Worm (Caenorhabditis elegans): ENCODE measurements around the gene cut-4.

ce11 chrII:10396578-10396977 is 39.4 kb upstream of the cut-4 start, which contains the start of gene T09F3.5:
- TF ChIP-seq unc-39 (tag; optimal IDR thresholded peaks at IDR 0.05) = no peak
- TF ChIP-seq snpc-4 (tag; optimal IDR thresholded peaks at IDR 0.05) = no peak
- TF ChIP-seq nhr-2 (tag; optimal IDR thresholded peaks at IDR 0.05) = no peak
- no peak for TF ChIP-seq lin-13 (tag; optimal IDR thresholded peaks at IDR 0.05)
- no peak for TF ChIP-seq nhr-12 (tag; optimal IDR thresholded peaks at IDR 0.05)
- TF ChIP-seq blmp-1 (tag; optimal IDR thresholded peaks at IDR 0.05) = no peak
- no peak for TF ChIP-seq nhr-28 (tag; optimal IDR thresholded peaks at IDR 0.05)
- no peak for TF ChIP-seq lsy-2 (tag; optimal IDR thresholded peaks at IDR 0.05)
- TF ChIP-seq ztf-11 (tag; optimal IDR thresholded peaks at IDR 0.05) = no peak
- no peak for TF ChIP-seq nhr-237 (tag; optimal IDR thresholded peaks at IDR 0.05)
- TF ChIP-seq pha-4 (tag; optimal IDR thresholded peaks at IDR 0.05) = no peak
- TF ChIP-seq mep-1 (tag; optimal IDR thresholded peaks at IDR 0.05) = no peak
